Worm (Caenorhabditis elegans) whole organism, late embryonic: ENCODE results near the gene srw-24.

Source experiments
- C38D4.7 ChIP-seq: fragments of 200-800 bp; sonication (Bioruptor generic); optimal IDR thresholded peaks from 2 replicates; lab custom pipeline; 2018; ENCODE audit warnings: mild to moderate bottlenecking, missing genetic modification characterization, moderate library complexity, missing compliant biosample characterization
- F13H6.1 ChIP-seq: sonication (generic microtip); optimal IDR thresholded peaks from 2 replicates; lab custom pipeline; 2016; ENCODE audit warnings: missing genetic modification characterization, missing compliant biosample characterization
- K09A11.1 ChIP-seq: sonication (generic microtip); optimal IDR thresholded peaks from 2 replicates; lab custom pipeline; 2017; ENCODE audit warnings: antibody characterized with exemption, mild to moderate bottlenecking, missing genetic modification characterization, missing compliant biosample characterization; ENCODE audit not compliant: insufficient read depth
- T23F11.4 ChIP-seq: fragments of 200-800 bp; sonication (Bioruptor generic); optimal IDR thresholded peaks from 2 replicates; lab custom pipeline; 2018; ENCODE audit warnings: mild to moderate bottlenecking, missing genetic modification characterization, missing compliant biosample characterization
- Y22D7AL.16 ChIP-seq: sonication (generic microtip); optimal IDR thresholded peaks from 2 replicates; lab custom pipeline; 2016; ENCODE audit warnings: missing genetic modification characterization, missing compliant biosample characterization
- ceh-14 ChIP-seq: sonication (generic microtip); optimal IDR thresholded peaks from 2 replicates; lab custom pipeline; 2016; ENCODE audit warnings: missing genotype, missing genetic modification characterization, missing compliant biosample characterization
- ceh-18 ChIP-seq: sonication (generic microtip); optimal IDR thresholded peaks from 2 replicates; lab custom pipeline; 2016; ENCODE audit warnings: missing genetic modification characterization, missing compliant biosample characterization
- ceh-19 ChIP-seq: fragments of 200-800 bp; sonication (Bioruptor generic); optimal IDR thresholded peaks from 2 replicates; lab custom pipeline; 2018; ENCODE audit warnings: mild to moderate bottlenecking, missing genetic modification characterization, missing compliant biosample characterization
- ceh-2 ChIP-seq: sonication (generic microtip); optimal IDR thresholded peaks from 2 replicates; lab custom pipeline; 2016; ENCODE audit warnings: missing genotype, missing genetic modification characterization, missing compliant biosample characterization
- ceh-31 ChIP-seq: sonication (generic microtip); optimal IDR thresholded peaks from 2 replicates; lab custom pipeline; 2016; ENCODE audit warnings: missing genetic modification characterization, missing compliant biosample characterization
- ceh-34 ChIP-seq: sonication (generic microtip); optimal IDR thresholded peaks from 2 replicates; lab custom pipeline; 2016; ENCODE audit warnings: mild to moderate bottlenecking, missing genetic modification characterization, missing compliant biosample characterization
- ceh-6 ChIP-seq: fragments of 200-800 bp; sonication (Bioruptor generic); optimal IDR thresholded peaks from 2 replicates; lab custom pipeline; 2018; ENCODE audit warnings: mild to moderate bottlenecking, missing genetic modification characterization, missing compliant biosample characterization
- che-1 ChIP-seq: sonication (generic microtip); optimal IDR thresholded peaks from 2 replicates; lab custom pipeline; 2016; ENCODE audit warnings: mild to moderate bottlenecking, missing genetic modification characterization, missing compliant biosample characterization
- elt-4 ChIP-seq: sonication (generic microtip); optimal IDR thresholded peaks from 2 replicates; lab custom pipeline; 2016; ENCODE audit warnings: missing genetic modification characterization, missing compliant biosample characterization
- fkh-10 ChIP-seq: fragments of 150-350 bp; optimal IDR thresholded peaks from 2 replicates; lab custom pipeline; 2014; ENCODE audit warnings: missing biosample characterization, missing genetic modification reagents, missing genetic modification characterization
- hlh-13 ChIP-seq: fragments of 200-800 bp; sonication (Bioruptor generic); optimal IDR thresholded peaks from 2 replicates; lab custom pipeline; 2018; ENCODE audit warnings: mild to moderate bottlenecking, missing genetic modification characterization, missing compliant biosample characterization
- hlh-30 ChIP-seq: sonication (generic microtip); optimal IDR thresholded peaks from 2 replicates; lab custom pipeline; 2017; ENCODE audit warnings: antibody characterized with exemption, missing genetic modification characterization, missing compliant biosample characterization; ENCODE audit not compliant: insufficient read depth
- hlh-6 ChIP-seq: sonication (generic microtip); optimal IDR thresholded peaks from 2 replicates; lab custom pipeline; 2016; ENCODE audit warnings: missing genotype, missing genetic modification characterization, missing compliant biosample characterization
- lin-11 ChIP-seq: fragments of 200-800 bp; sonication (Bioruptor generic); optimal IDR thresholded peaks from 2 replicates; lab custom pipeline; 2018; ENCODE audit warnings: mild to moderate bottlenecking, missing genetic modification characterization, missing compliant biosample characterization
- madf-2 ChIP-seq: sonication (generic microtip); optimal IDR thresholded peaks from 2 replicates; lab custom pipeline; 2017; ENCODE audit warnings: missing genetic modification characterization, missing compliant biosample characterization
- nhr-232 ChIP-seq: sonication (generic microtip); optimal IDR thresholded peaks from 2 replicates; lab custom pipeline; 2016; ENCODE audit warnings: missing genetic modification characterization, missing compliant biosample characterization
- npax-4 ChIP-seq: sonication (generic microtip); optimal IDR thresholded peaks from 2 replicates; lab custom pipeline; 2016; ENCODE audit warnings: missing genetic modification characterization, missing compliant biosample characterization
- pag-3 ChIP-seq: sonication (generic microtip); optimal IDR thresholded peaks from 2 replicates; lab custom pipeline; 2016; ENCODE audit warnings: missing compliant biosample characterization, missing genetic modification characterization, borderline replicate concordance
- pat-9 ChIP-seq: fragments of 200-800 bp; sonication (Bioruptor generic); optimal IDR thresholded peaks from 2 replicates; lab custom pipeline; 2018; ENCODE audit warnings: mild to moderate bottlenecking, missing genetic modification characterization, moderate library complexity, missing compliant biosample characterization
- pha-2 ChIP-seq: sonication (generic microtip); optimal IDR thresholded peaks from 2 replicates; lab custom pipeline; 2017; ENCODE audit warnings: mild to moderate bottlenecking, missing genetic modification characterization, missing compliant biosample characterization
- pros-1 ChIP-seq: fragments of 150-350 bp; optimal IDR thresholded peaks from 2 replicates; lab custom pipeline; 2014; ENCODE audit warnings: missing biosample characterization, missing genetic modification reagents, missing genetic modification characterization
- rnt-1 ChIP-seq: sonication (generic microtip); optimal IDR thresholded peaks from 2 replicates; lab custom pipeline; 2016; ENCODE audit warnings: missing genetic modification characterization, missing compliant biosample characterization
- sdc-2 ChIP-seq: sonication (generic microtip); optimal IDR thresholded peaks from 2 replicates; lab custom pipeline; 2016; ENCODE audit warnings: missing genotype, missing genetic modification characterization, missing compliant biosample characterization
- sox-4 ChIP-seq: sonication (generic microtip); optimal IDR thresholded peaks from 2 replicates; lab custom pipeline; 2017; ENCODE audit warnings: mild to moderate bottlenecking, missing genetic modification characterization, inconsistent platforms, missing compliant biosample characterization
- syd-9 ChIP-seq: sonication (generic microtip); optimal IDR thresholded peaks from 2 replicates; lab custom pipeline; 2016; ENCODE audit warnings: mild to moderate bottlenecking, missing genetic modification characterization, moderate library complexity, missing compliant biosample characterization
- tbx-2 ChIP-seq: sonication (generic microtip); optimal IDR thresholded peaks from 2 replicates; lab custom pipeline; 2016; ENCODE audit warnings: missing genetic modification characterization, missing compliant biosample characterization
- ttx-3 ChIP-seq: sonication (generic microtip); optimal IDR thresholded peaks from 2 replicates; lab custom pipeline; 2016; ENCODE audit warnings: missing genetic modification reagents, missing genetic modification characterization, missing compliant biosample characterization
- unc-42 ChIP-seq: sonication (generic microtip); optimal IDR thresholded peaks from 2 replicates; lab custom pipeline; 2016; ENCODE audit warnings: missing genotype, missing genetic modification characterization, missing compliant biosample characterization

srw-24 gene

ce11 chrV:15182407-15182806 lies 41.4 kb upstream of the srw-24 start, which contains the start of gene fbxa-84:
TSS of gene fbxa-84 (plus strand) at chrV:15182440.
- no peak for TF ChIP-seq hlh-6 (tag; lab: Kevin White, UChicago)
- TF ChIP-seq F13H6.1: no peak
- no peak for TF ChIP-seq pha-2 (tag; lab: Kevin White, UChicago)
- TF ChIP-seq pag-3 (tag; lab: Kevin White, UChicago): no peak
- TF ChIP-seq rnt-1 (tag; lab: Kevin White, UChicago): no peak
- no peak for TF ChIP-seq hlh-30 (tag; lab: Kevin White, UChicago)
- TF ChIP-seq che-1 (tag; lab: Kevin White, UChicago): no peak
- TF ChIP-seq ceh-6 (GFP tag; lab: Kevin White, UChicago): no peak
- no peak for TF ChIP-seq C38D4.7 (GFP tag; lab: Kevin White, UChicago)
- no peak for TF ChIP-seq ceh-2 (tag; lab: Kevin White, UChicago)
- TF ChIP-seq ttx-3 (tag; lab: Kevin White, UChicago): no peak
- no peak for TF ChIP-seq syd-9 (tag; lab: Kevin White, UChicago)
- TF ChIP-seq lin-11 (tag; lab: Kevin White, UChicago): no peak
- TF ChIP-seq ceh-18 (tag; lab: Kevin White, UChicago): no peak

DNA sequence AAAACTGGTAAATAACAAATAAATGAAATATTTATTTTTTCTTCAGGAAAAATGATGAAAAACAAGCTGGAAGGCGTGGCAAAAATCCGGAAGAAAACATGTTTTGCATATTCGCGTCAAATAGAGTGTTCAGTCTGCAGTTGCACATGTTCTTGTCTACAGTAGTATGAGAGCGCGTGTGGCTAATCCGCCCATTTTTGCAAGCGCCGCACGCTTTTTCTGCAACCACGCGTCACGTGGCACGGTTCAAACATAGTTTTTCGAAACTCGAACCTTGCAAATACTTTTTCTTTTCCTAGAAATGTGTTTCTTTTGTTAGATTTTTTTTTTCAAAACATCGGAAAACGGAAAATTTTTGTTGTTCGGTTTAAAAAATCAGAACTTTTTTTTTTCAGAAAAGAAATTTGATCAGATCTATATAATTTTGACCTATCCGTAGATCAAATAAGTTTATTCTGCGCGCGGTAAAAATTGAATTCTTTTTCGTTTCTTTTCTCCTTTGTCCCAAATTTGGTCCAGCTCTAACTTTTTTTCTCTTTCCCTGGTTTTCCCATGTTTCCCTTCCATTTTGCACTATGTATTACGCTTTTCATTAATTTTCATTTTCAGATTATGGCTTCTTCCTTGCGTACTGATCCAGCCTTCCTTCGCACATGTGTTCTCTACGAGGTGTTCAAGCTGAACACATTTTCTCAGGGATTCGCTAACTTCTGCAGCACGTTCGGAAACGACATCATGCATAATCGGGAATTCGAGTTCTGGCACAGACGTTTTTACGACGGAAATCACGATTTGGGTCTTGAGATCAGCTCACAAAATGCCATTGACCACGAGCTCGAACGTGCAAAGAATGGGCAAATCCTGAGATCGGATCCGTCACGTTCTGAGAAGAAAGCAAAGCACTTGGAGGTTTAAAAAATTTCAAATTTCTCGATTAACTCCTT lies 39.4 kb upstream of the srw-24 start, which contains the start of gene Y75B12B.1:
Gene Y75B12B.1, plus strand, starts transcription at position 603 of the 944 bp plus-strand sequence.
- TF ChIP-seq C38D4.7 (GFP tag; lab: Kevin White, UChicago) (no peak), pag-3 (tag; lab: Kevin White, UChicago) (no peak), npax-4 (no peak), ttx-3 (tag; lab: Kevin White, UChicago) (no peak), sdc-2 (tag; lab: Kevin White, UChicago) (no peak), fkh-10 (no peak), sox-4 (tag; lab: Kevin White, UChicago) (no peak), ceh-14 (tag; lab: Kevin White, UChicago) (no peak), ceh-34 (tag; lab: Kevin White, UChicago) (no peak), unc-42 (tag; lab: Kevin White, UChicago) (no peak), tbx-2 (no peak)

DNA sequence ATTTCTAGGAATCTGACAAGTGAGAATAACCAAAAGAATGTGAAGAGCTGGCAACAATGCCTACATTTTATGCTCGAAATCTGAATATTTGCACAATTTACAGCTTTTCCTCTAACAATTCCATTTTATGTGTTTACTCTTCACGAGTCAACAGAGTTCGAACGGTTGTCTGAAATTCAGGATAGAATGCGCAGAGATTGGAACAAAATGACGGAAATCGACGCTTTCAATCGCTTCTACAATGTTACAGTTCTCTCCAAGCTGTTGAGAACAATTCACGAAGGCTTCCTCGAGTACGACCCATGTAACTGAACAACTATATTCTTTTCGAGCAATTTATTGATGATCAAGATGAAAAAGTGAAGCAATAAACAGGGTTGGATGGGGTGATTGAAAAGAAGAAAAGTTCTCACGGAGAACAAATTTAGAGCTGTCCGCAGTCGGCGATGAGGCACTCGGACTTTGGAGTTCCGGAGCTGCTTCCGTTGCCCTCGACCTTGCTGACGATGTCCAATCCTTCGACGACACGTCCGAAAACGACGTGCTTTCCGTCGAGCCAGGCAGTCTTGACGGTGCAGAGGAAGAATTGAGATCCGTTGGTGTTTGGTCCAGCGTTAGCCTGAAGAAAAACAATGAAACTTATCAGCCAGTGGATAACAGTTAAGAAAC lies 37.4 kb upstream of the srw-24 start, which contains the start of gene Y75B12B.3:
Gene Y75B12B.3, minus strand, starts transcription at position 21 of the 669 bp plus-strand sequence.
- no peak for TF ChIP-seq K09A11.1 (tag; lab: Kevin White, UChicago)
- no peak for TF ChIP-seq ceh-19 (GFP tag; lab: Kevin White, UChicago)
- no peak for TF ChIP-seq pros-1 (tag; lab: Kevin White, UChicago)
- no peak for TF ChIP-seq Y22D7AL.16 (tag; lab: Kevin White, UChicago)
- TF ChIP-seq hlh-13 (GFP tag; lab: Kevin White, UChicago): no peak
- no peak for TF ChIP-seq elt-4
- no peak for TF ChIP-seq madf-2 (tag; lab: Kevin White, UChicago)
- no peak for TF ChIP-seq ceh-31
- TF ChIP-seq pat-9 (tag; lab: Kevin White, UChicago): no peak
- no peak for TF ChIP-seq nhr-232
- TF ChIP-seq syd-9 (tag; lab: Kevin White, UChicago): no peak
- no peak for TF ChIP-seq T23F11.4 (GFP tag; lab: Kevin White, UChicago)
